Fruit fly (Drosophila melanogaster) whole organism, pupa: ENCODE results near the gene CG32189.
"Not testable (repeated sequence)": the region's sequence is repeated elsewhere in the genome, so short reads cannot be mapped to it uniquely, and the experiment has no call there.

Experiments
- CG10348 ChIP-seq: fragments of 200-800 bp; sonication (Bioruptor generic); IDR thresholded peaks from 2 replicates; pipeline ENCODE4 v1.3.6; 2022; ENCODE audit warnings: missing biosample characterization, missing genetic modification characterization
- CG14655 ChIP-seq: fragments of 200-800 bp; sonication (Bioruptor generic); optimal IDR thresholded peaks from 3 replicates; lab custom pipeline; 2017; ENCODE audit warnings: mild to moderate bottlenecking, missing biosample characterization, missing genetic modification reagents, missing genetic modification characterization
- CG4496 ChIP-seq: fragments of 200-800 bp; sonication (Bioruptor generic); IDR thresholded peaks from 3 replicates; pipeline ENCODE4 v1.3.6; 2022; ENCODE audit warnings: missing biosample characterization, missing genetic modification characterization
- D1 ChIP-seq: fragments of 200-800 bp; sonication (Bioruptor generic); optimal IDR thresholded peaks from 2 replicates; lab custom pipeline; 2018; ENCODE audit warnings: missing biosample characterization, mild to moderate bottlenecking, missing genetic modification characterization, moderate library complexity
- EcR ChIP-seq: fragments of 200-800 bp; sonication (Bioruptor generic); optimal IDR thresholded peaks from 3 replicates; lab custom pipeline; 2019; ENCODE audit warnings: missing biosample characterization, missing genetic modification characterization, mild to moderate bottlenecking, moderate library complexity, missing genetic modification reagents
- Pif1A ChIP-seq: fragments of 200-800 bp; sonication (Bioruptor generic); optimal IDR thresholded peaks from 3 replicates; lab custom pipeline; 2016; ENCODE audit warnings: missing biosample characterization, missing genetic modification characterization
- Pif1B ChIP-seq: fragments of 200-800 bp; sonication (Bioruptor generic); optimal IDR thresholded peaks from 3 replicates; lab custom pipeline; 2016; ENCODE audit warnings: missing biosample characterization, missing genetic modification characterization
- Snoo ChIP-seq: fragments of 200-800 bp; sonication (Bioruptor generic); optimal IDR thresholded peaks from 3 replicates; lab custom pipeline; 2017; ENCODE audit warnings: missing biosample characterization, mild to moderate bottlenecking, missing genetic modification characterization, inconsistent platforms
- gl ChIP-seq: fragments of 200-800 bp; sonication (Bioruptor generic); optimal IDR thresholded peaks from 2 replicates; lab custom pipeline; 2018; ENCODE audit warnings: missing biosample characterization, mild to moderate bottlenecking, missing genetic modification characterization

DNA sequence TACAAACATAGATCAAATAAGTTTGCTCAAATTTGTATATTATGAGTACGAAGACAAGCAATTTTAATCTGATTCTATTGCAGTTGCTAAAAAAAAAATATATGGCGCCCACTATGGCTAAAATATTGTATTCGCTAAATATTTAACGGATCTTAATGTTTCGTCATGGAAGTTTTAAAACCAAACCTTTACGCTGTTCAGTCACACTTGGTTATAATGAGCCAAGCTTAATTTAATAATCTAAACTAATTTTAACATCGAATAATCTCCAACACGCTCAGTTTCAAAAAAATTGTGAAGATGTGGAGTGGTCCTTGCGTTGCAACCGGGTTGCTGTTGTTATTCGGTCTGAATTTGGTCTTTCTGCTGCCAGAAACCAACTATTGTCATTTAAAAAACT is 23.2 kb upstream of the CG32189 start, which contains the start of gene CG34002:
- not testable (repeated sequence) for TF ChIP-seq Snoo; EcR; CG10348; Pif1A; D1 (tag; lab: Kevin White, UChicago); Pif1B (GFP tag; lab: Kevin White, UChicago); CG14655; CG4496 (GFP tag; lab: Robert Waterston, UW); gl (tag; lab: Kevin White, UChicago)
